Worm (Caenorhabditis elegans) whole organism, L4/young adult: ENCODE results near the gene fbxc-36.

Experiments
- dao-5 ChIP-seq: sonication (generic microtip); optimal IDR thresholded peaks from 2 replicates; lab custom pipeline; 2016; ENCODE audit warnings: missing genotype, missing genetic modification characterization, moderate library complexity, missing compliant biosample characterization
- him-1 ChIP-seq: sonication (generic microtip); optimal IDR thresholded peaks from 2 replicates; lab custom pipeline; 2016; ENCODE audit warnings: missing genotype, missing genetic modification reagents, missing genetic modification characterization, missing compliant biosample characterization

ce11 chrII:923521-923920 is 17.3 kb upstream of the fbxc-36 start, which contains the start of gene fbxc-28:
- TF ChIP-seq him-1 (tag; lab: Kevin White, UChicago), result no peak
- no peak for TF ChIP-seq dao-5 (tag; lab: Kevin White, UChicago)
